Worm (Caenorhabditis elegans): ENCODE measurements around the gene ccch-3.

ce11 chrV:12634050-12634449 lies 25.4 kb downstream of the ccch-3 start:
- TF ChIP-seq zip-5 (tag; optimal IDR thresholded peaks at IDR 0.05) (no peak), unc-55 (GFP tag; optimal IDR thresholded peaks at IDR 0.05) (no peak), rnt-1 (tag; optimal IDR thresholded peaks at IDR 0.05) (no peak), nhr-11 (tag; optimal IDR thresholded peaks at IDR 0.05) (no peak), pha-4 (tag; optimal IDR thresholded peaks at IDR 0.05) (no peak), fkh-10 (GFP tag; optimal IDR thresholded peaks at IDR 0.05) (no peak), hlh-6 (tag; optimal IDR thresholded peaks at IDR 0.05) (no peak), ztf-16 (tag; optimal IDR thresholded peaks at IDR 0.05) (no peak), ama-1 (optimal IDR thresholded peaks at IDR 0.05) (no peak), pqm-1 (tag; optimal IDR thresholded peaks at IDR 0.05) (no peak), gmeb-2 (tag; optimal IDR thresholded peaks at IDR 0.05) (no peak), unc-3 (GFP tag; conservative IDR thresholded peaks at IDR 0.05) (no peak), unc-3 (tag; optimal IDR thresholded peaks at IDR 0.05) (no peak), hlh-30 (tag; optimal IDR thresholded peaks at IDR 0.05; ENCODE audit: insufficient read depth) (no peak), hlh-8 (tag; optimal IDR thresholded peaks at IDR 0.05) (no peak)

Data from whole organism, late embryonic.